Worm (Caenorhabditis elegans) whole organism, L4 larva: Measurements from ENCODE around the gene F13D12.5.
A peak's percentile ranks its signal among the peaks of the same experiment; 100 is the strongest.

Source experiments
- D1046.2 ChIP-seq: fragments of 200-800 bp; sonication (Bioruptor generic); IDR thresholded peaks from 2 replicates; pipeline ENCODE4 v1.3.6; 2022; ENCODE audit warnings: missing genetic modification characterization, missing compliant biosample characterization
- F10B5.3 ChIP-seq: sonication (generic microtip); optimal IDR thresholded peaks from 2 replicates; lab custom pipeline; 2016; ENCODE audit warnings: mild to moderate bottlenecking, missing genetic modification characterization, missing compliant biosample characterization
- F37D6.2 ChIP-seq: sonication (generic microtip); optimal IDR thresholded peaks from 2 replicates; lab custom pipeline; 2016; ENCODE audit warnings: mild to moderate bottlenecking, missing genetic modification characterization, missing compliant biosample characterization
- T20F7.1 ChIP-seq: fragments of 200-800 bp; sonication (Bioruptor generic); optimal IDR thresholded peaks from 2 replicates; lab custom pipeline; 2018; ENCODE audit warnings: mild to moderate bottlenecking, missing genetic modification characterization, missing compliant biosample characterization
- Y105C5A.15 ChIP-seq: fragments of 200-800 bp; sonication (Bioruptor generic); IDR thresholded peaks from 2 replicates; pipeline ENCODE4 v1.3.6; 2022; ENCODE audit warnings: missing genetic modification characterization, missing compliant biosample characterization
- Y75B8A.6 ChIP-seq: fragments of 200-800 bp; sonication (Bioruptor generic); IDR thresholded peaks from 2 replicates; pipeline ENCODE4 v1.3.6; 2022; ENCODE audit warnings: missing genetic modification reagents, missing genetic modification characterization, missing compliant biosample characterization
- ZK337.2 ChIP-seq: fragments of 200-800 bp; sonication (Bioruptor generic); IDR thresholded peaks from 2 replicates; pipeline ENCODE4 v1.3.6; 2022; ENCODE audit warnings: missing genetic modification reagents, missing genetic modification characterization, missing compliant biosample characterization
- aha-1 ChIP-seq: fragments of 150-350 bp; peaks from one replicate; lab custom pipeline; 2014; ENCODE audit warnings: missing biosample characterization, missing genetic modification characterization
- aly-2 ChIP-seq: sonication (generic microtip); optimal IDR thresholded peaks from 2 replicates; lab custom pipeline; 2018; ENCODE audit warnings: missing biosample characterization, missing genetic modification characterization
- ama-1 ChIP-seq: fragments of 150-350 bp; optimal IDR thresholded peaks from 2 replicates; lab custom pipeline; 2014; ENCODE audit warnings: inconsistent platforms, mixed read lengths
- arid-1 ChIP-seq: fragments of 200-800 bp; sonication (Bioruptor generic); conservative IDR thresholded peaks from 2 replicates; pipeline ENCODE4 v1.3.6; 2022; ENCODE audit warnings: missing genetic modification reagents, missing genetic modification characterization, missing compliant biosample characterization
- ceh-20 ChIP-seq: fragments of 200-800 bp; sonication (Bioruptor generic); IDR thresholded peaks from 2 replicates; pipeline ENCODE4 v1.3.6; 2022; ENCODE audit warnings: missing genetic modification reagents, missing genetic modification characterization, missing compliant biosample characterization
- ceh-32 ChIP-seq: sonication (generic microtip); optimal IDR thresholded peaks from 2 replicates; lab custom pipeline; 2016; ENCODE audit warnings: mild to moderate bottlenecking, missing genetic modification characterization, missing compliant biosample characterization; ENCODE audit not compliant: poor library complexity
- ceh-44 ChIP-seq: fragments of 200-800 bp; sonication (Bioruptor generic); IDR thresholded peaks from 2 replicates; pipeline ENCODE4 v1.3.6; 2022; ENCODE audit warnings: missing genetic modification reagents, missing genetic modification characterization, missing compliant biosample characterization
- ctbp-1 ChIP-seq: fragments of 200-800 bp; sonication (Bioruptor generic); IDR thresholded peaks from 2 replicates; pipeline ENCODE4 v1.3.6; 2022; ENCODE audit warnings: missing genetic modification reagents, missing genetic modification characterization, missing compliant biosample characterization
- daf-16 ChIP-seq, 3 experiments: sonication (generic microtip); optimal IDR thresholded peaks; 2 replicates each; lab custom pipeline; 2016 to 2017; ENCODE audit warnings: missing genetic modification characterization in 3 of 3, missing genetic modification reagents in 3 of 3, mild to moderate bottlenecking in 2 of 3, missing compliant biosample characterization in 2 of 3, missing biosample characterization in 1 of 3, moderate library complexity in 1 of 3
- daf-8 ChIP-seq: fragments of 200-800 bp; sonication (Bioruptor generic); IDR thresholded peaks from 2 replicates; pipeline ENCODE4 v1.3.6; 2022; ENCODE audit warnings: missing genetic modification characterization, missing compliant biosample characterization
- dmd-6 ChIP-seq: fragments of 200-800 bp; sonication (Bioruptor generic); IDR thresholded peaks from 2 replicates; pipeline ENCODE4 v1.3.6; 2022; ENCODE audit warnings: missing genetic modification reagents, missing genetic modification characterization, missing compliant biosample characterization
- gei-8 ChIP-seq: fragments of 200-800 bp; sonication (Bioruptor generic); optimal IDR thresholded peaks from 2 replicates; lab custom pipeline; 2018; ENCODE audit warnings: mild to moderate bottlenecking, missing genetic modification characterization, missing compliant biosample characterization
- hif-1 ChIP-seq, 2 experiments: sonication (generic microtip); optimal IDR thresholded peaks; 2 replicates each; lab custom pipeline; 2016 to 2017; ENCODE audit warnings: missing compliant biosample characterization in 2 of 2, missing genetic modification characterization in 2 of 2, missing genetic modification reagents in 2 of 2, missing genotype in 2 of 2, mild to moderate bottlenecking in 1 of 2
- hlh-11 ChIP-seq: fragments of 200-800 bp; sonication (Bioruptor generic); optimal IDR thresholded peaks from 2 replicates; lab custom pipeline; 2018; ENCODE audit warnings: mild to moderate bottlenecking, missing genetic modification characterization, missing compliant biosample characterization
- hlh-30 ChIP-seq: sonication (generic microtip); optimal IDR thresholded peaks from 2 replicates; lab custom pipeline; 2017; ENCODE audit warnings: antibody characterized with exemption, mild to moderate bottlenecking, missing genetic modification characterization, missing compliant biosample characterization; ENCODE audit not compliant: insufficient read depth
- hmg-1.1 ChIP-seq: fragments of 200-800 bp; sonication (Bioruptor generic); IDR thresholded peaks from 2 replicates; pipeline ENCODE4 v1.3.6; 2022; ENCODE audit warnings: missing genetic modification reagents, missing genetic modification characterization, missing compliant biosample characterization
- jun-1 ChIP-seq: fragments of 150-350 bp; optimal IDR thresholded peaks from 2 replicates; lab custom pipeline; 2014; ENCODE audit warnings: missing biosample characterization, missing genetic modification reagents, missing genetic modification characterization
- lim-7 ChIP-seq: fragments of 200-800 bp; sonication (Bioruptor generic); IDR thresholded peaks from 2 replicates; pipeline ENCODE4 v1.3.6; 2022; ENCODE audit warnings: missing genetic modification characterization, missing compliant biosample characterization
- lin-1 ChIP-seq: fragments of 200-800 bp; sonication (Bioruptor generic); IDR thresholded peaks from 2 replicates; pipeline ENCODE4 v1.3.6; 2022; ENCODE audit warnings: missing genetic modification reagents, missing genetic modification characterization, missing compliant biosample characterization
- lin-13 ChIP-seq: fragments of 150-350 bp; optimal IDR thresholded peaks from 2 replicates; lab custom pipeline; 2014; ENCODE audit warnings: missing biosample characterization, missing genetic modification reagents, missing genetic modification characterization
- lin-29 ChIP-seq: fragments of 200-800 bp; sonication (Bioruptor generic); IDR thresholded peaks from 2 replicates; pipeline ENCODE4 v1.3.6; 2022; ENCODE audit warnings: missing genetic modification reagents, missing genetic modification characterization, missing compliant biosample characterization
- lir-3 ChIP-seq: sonication (generic microtip); optimal IDR thresholded peaks from 2 replicates; lab custom pipeline; 2016; ENCODE audit warnings: mild to moderate bottlenecking, missing genetic modification characterization, missing compliant biosample characterization
- lsy-2 ChIP-seq, 2 experiments: fragments of 150-350 bp in 1 of 2; sonication (generic microtip) in 1 of 2; optimal IDR thresholded peaks; 2 replicates each; lab custom pipeline; 2014 to 2017; ENCODE audit warnings: missing biosample characterization in 2 of 2, missing genetic modification characterization in 2 of 2
- madf-5 ChIP-seq, 2 experiments: fragments of 200-800 bp; sonication (Bioruptor generic); IDR thresholded peaks; 2 replicates each; pipeline ENCODE4 v1.3.6; 2022; ENCODE audit warnings: missing compliant biosample characterization in 2 of 2, missing genetic modification characterization in 2 of 2
- madf-9 ChIP-seq: fragments of 200-800 bp; sonication (Bioruptor generic); conservative IDR thresholded peaks from 2 replicates; pipeline ENCODE4 v1.3.6; 2022; ENCODE audit warnings: missing genetic modification reagents, missing genetic modification characterization, missing compliant biosample characterization
- mdl-1 ChIP-seq, 2 experiments: fragments of 150-350 bp in 1 of 2; sonication (generic microtip) in 1 of 2; optimal IDR thresholded peaks; 2 replicates each; lab custom pipeline; 2014 to 2017; ENCODE audit warnings: missing biosample characterization in 2 of 2, missing genetic modification characterization in 2 of 2
- mdt-29 ChIP-seq: fragments of 200-800 bp; sonication (Bioruptor generic); IDR thresholded peaks from 2 replicates; pipeline ENCODE4 v1.3.6; 2022; ENCODE audit warnings: missing genetic modification reagents, missing genetic modification characterization, missing compliant biosample characterization
- mep-1 ChIP-seq: fragments of 150-350 bp; sonication (generic microtip); optimal IDR thresholded peaks from 3 replicates; lab custom pipeline; 2014; ENCODE audit warnings: missing biosample characterization, missing genetic modification characterization
- mes-2 ChIP-seq: sonication (generic microtip); optimal IDR thresholded peaks from 2 replicates; lab custom pipeline; 2016; ENCODE audit warnings: missing genotype, mild to moderate bottlenecking, missing genetic modification characterization, missing compliant biosample characterization; ENCODE audit not compliant: poor library complexity, severe bottlenecking
- nhr-102 ChIP-seq: sonication (generic microtip); optimal IDR thresholded peaks from 2 replicates; lab custom pipeline; 2016; ENCODE audit warnings: mild to moderate bottlenecking, missing genetic modification characterization, moderate library complexity, missing compliant biosample characterization
- nhr-111 ChIP-seq: fragments of 200-800 bp; sonication (Bioruptor generic); optimal IDR thresholded peaks from 2 replicates; lab custom pipeline; 2018; ENCODE audit warnings: mild to moderate bottlenecking, missing genetic modification characterization, missing compliant biosample characterization
- nhr-28 ChIP-seq: fragments of 150-350 bp; optimal IDR thresholded peaks from 2 replicates; lab custom pipeline; 2014; ENCODE audit warnings: missing biosample characterization, missing genetic modification characterization
- nhr-42 ChIP-seq: fragments of 200-800 bp; sonication (Bioruptor generic); IDR thresholded peaks from 2 replicates; pipeline ENCODE4 v1.3.6; 2022; ENCODE audit warnings: missing genetic modification characterization, missing compliant biosample characterization
- nhr-77 ChIP-seq: fragments of 150-350 bp; optimal IDR thresholded peaks from 2 replicates; lab custom pipeline; 2014; ENCODE audit warnings: missing biosample characterization, missing genetic modification characterization
- saeg-2 ChIP-seq: fragments of 200-800 bp; sonication (Bioruptor generic); IDR thresholded peaks from 2 replicates; pipeline ENCODE4 v1.3.6; 2022; ENCODE audit warnings: missing genetic modification reagents, missing genetic modification characterization, missing compliant biosample characterization
- sdz-12 ChIP-seq: fragments of 200-800 bp; sonication (Bioruptor generic); optimal IDR thresholded peaks from 2 replicates; lab custom pipeline; 2018; ENCODE audit warnings: mild to moderate bottlenecking, missing genetic modification characterization, missing compliant biosample characterization
- spr-3 ChIP-seq: fragments of 200-800 bp; sonication (Bioruptor generic); optimal IDR thresholded peaks from 2 replicates; lab custom pipeline; 2018; ENCODE audit warnings: mild to moderate bottlenecking, missing genetic modification characterization, missing compliant biosample characterization
- tra-1 ChIP-seq: fragments of 200-800 bp; sonication (Bioruptor generic); IDR thresholded peaks from 2 replicates; pipeline ENCODE4 v1.3.6; 2022; ENCODE audit warnings: missing genetic modification reagents, missing genetic modification characterization, missing compliant biosample characterization
- vab-7 ChIP-seq: fragments of 200-800 bp; sonication (Bioruptor generic); IDR thresholded peaks from 2 replicates; pipeline ENCODE4 v1.3.6; 2022; ENCODE audit warnings: missing genetic modification reagents, missing genetic modification characterization, missing compliant biosample characterization
- zip-2 ChIP-seq: fragments of 150-350 bp; optimal IDR thresholded peaks from 2 replicates; lab custom pipeline; 2014; ENCODE audit warnings: missing biosample characterization, missing genetic modification characterization
- ztf-7 ChIP-seq: fragments of 150-350 bp; optimal IDR thresholded peaks from 2 replicates; lab custom pipeline; 2014; ENCODE audit warnings: missing biosample characterization, missing genetic modification characterization

F13D12.5 gene

DNA sequence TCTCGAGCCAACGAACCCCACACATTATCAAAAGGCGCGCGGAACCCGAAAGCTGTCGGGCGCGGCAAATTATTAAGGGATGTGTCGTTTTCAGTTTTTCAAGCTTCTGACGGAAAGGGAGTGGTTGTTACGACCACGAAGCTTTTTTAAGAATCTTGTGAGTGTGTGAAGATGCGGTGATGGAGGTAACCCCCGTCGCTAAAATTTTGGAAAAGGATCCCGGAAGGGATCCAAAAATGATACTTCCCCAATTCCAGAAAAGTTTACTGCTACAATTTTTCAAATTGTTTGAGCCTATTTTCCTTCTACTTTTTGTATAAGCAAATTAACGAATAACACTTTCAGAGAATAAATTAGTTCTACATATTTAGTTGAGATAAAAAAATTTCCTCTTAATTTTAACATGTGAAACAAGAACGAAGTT, 30.1 kb downstream of the F13D12.5 start (continued):
- TF ChIP-seq lin-13 (GFP tag; lab: Kevin White, UChicago) (peak; percentile 80), madf-9 (0 out of 2 replicates have a peak, but pooled peaks have one; percentile 2), mep-1 (tag; lab: Kevin White, UChicago) (peak; percentile 93), lir-3 (tag; lab: Kevin White, UChicago) (no peak), mdl-1 (tag; optimal IDR thresholded peaks at IDR 0.05; lab: Kevin White, UChicago) (no peak), hlh-11 (tag; lab: Kevin White, UChicago) (peak; percentile 55), F37D6.2 (tag; lab: Kevin White, UChicago) (no peak), spr-3 (GFP tag; lab: Kevin White, UChicago) (peak; percentile 20), zip-2 (peak; percentile 37), lin-1 (GFP tag; lab: Robert Waterston, UW) (peak; percentile 88), ama-1 (lab: Kevin White, UChicago) (peak; percentile 90), ztf-7 (tag; lab: Kevin White, UChicago) (peak; percentile 66), jun-1 (tag; lab: Kevin White, UChicago) (no peak), aha-1 (tag; lab: Kevin White, UChicago) (peak; percentile 99), D1046.2 (GFP tag; lab: Robert Waterston, UW) (0 out of 2 replicates have a peak, but pooled peaks have one; percentile 40), tra-1 (GFP tag; lab: Robert Waterston, UW) (0 out of 2 replicates have a peak, but pooled peaks have one; percentile 43), nhr-77 (tag; lab: Kevin White, UChicago) (no peak), aly-2 (peak; percentile 39), hmg-1.1 (GFP tag; lab: Robert Waterston, UW) (peak; percentile 79), T20F7.1 (peak; percentile 57), ctbp-1 (GFP tag; lab: Robert Waterston, UW) (peak; percentile 92), lin-29 (GFP tag; lab: Robert Waterston, UW) (no peak; the same call in 1 of the 2 replicates), ZK337.2 (GFP tag; lab: Robert Waterston, UW) (no peak), dmd-6 (GFP tag; lab: Robert Waterston, UW) (peak; percentile 69), ceh-20 (GFP tag; lab: Robert Waterston, UW) (0 out of 2 replicates have a peak, but pooled peaks have one; percentile 46), ceh-44 (peak; percentile 65)

DNA sequence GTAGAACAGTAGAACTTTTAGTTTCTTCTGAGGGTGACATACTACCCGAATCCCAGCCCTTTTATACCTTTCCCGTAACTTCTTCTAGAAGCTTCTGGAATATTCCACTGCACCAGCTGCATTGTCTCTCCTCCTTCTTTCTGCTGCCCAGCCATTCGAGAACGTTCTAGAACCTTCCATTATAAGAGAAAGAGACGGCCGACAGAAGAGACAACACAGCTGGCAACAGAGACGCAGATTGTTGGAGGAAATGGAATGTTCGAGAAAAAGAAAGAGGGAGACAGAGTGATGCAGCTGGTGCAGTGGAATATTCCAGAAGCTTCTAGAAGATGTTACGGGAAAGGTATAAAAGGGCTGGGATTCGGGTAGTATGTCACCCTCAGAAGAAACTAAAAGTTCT, 32.7 kb downstream of the F13D12.5 start, which contains the start of the genes F44E5.4 and F44E5.5:
TSS of gene F44E5.4 (minus strand) at position 35 of the 400 bp plus-strand sequence.
TSS of gene F44E5.5 (plus strand) at position 386 of the 400 bp plus-strand sequence.
- TF ChIP-seq nhr-77 (tag; lab: Kevin White, UChicago), result peak; percentile 40
- peak; percentile 97 for TF ChIP-seq sdz-12 (GFP tag; lab: Kevin White, UChicago)
- TF ChIP-seq lsy-2 (tag; optimal IDR thresholded peaks at IDR 0.05; lab: Kevin White, UChicago), result peak; percentile 80 to 82
- TF ChIP-seq daf-16 (GFP tag; optimal IDR thresholded peaks at IDR 0.05; lab: Kevin White, UChicago), result peak; percentile 39 to 97
- peak; percentile 58 for TF ChIP-seq daf-16 (tag; optimal IDR thresholded peaks at IDR 0.05; lab: Kevin White, UChicago)
- peak; percentile 100 for TF ChIP-seq lin-29 (GFP tag; lab: Robert Waterston, UW)
- TF ChIP-seq gei-8 (GFP tag; lab: Kevin White, UChicago), result peak; percentile 96
- peak; percentile 100 for TF ChIP-seq ceh-20 (GFP tag; lab: Robert Waterston, UW)
- peak; percentile 100 for TF ChIP-seq daf-8
- TF ChIP-seq hif-1 (tag; optimal IDR thresholded peaks at IDR 0.05; lab: Kevin White, UChicago), result peak; percentile 83 to 91
- peak; percentile 89 for TF ChIP-seq F10B5.3 (tag; lab: Kevin White, UChicago)
- peak; percentile 90 for TF ChIP-seq lim-7 (GFP tag; lab: Robert Waterston, UW)
- TF ChIP-seq T20F7.1, result peak; percentile 81
- TF ChIP-seq nhr-42 (GFP tag; lab: Robert Waterston, UW), result peak; percentile 97
- peak; percentile 95 for TF ChIP-seq spr-3 (GFP tag; lab: Kevin White, UChicago)
- TF ChIP-seq hlh-30, result peak; percentile 78
- peak; percentile 98 for TF ChIP-seq vab-7 (GFP tag; lab: Robert Waterston, UW)
- peak; percentile 99 for TF ChIP-seq dmd-6 (GFP tag; lab: Robert Waterston, UW)
- TF ChIP-seq nhr-28 (tag; lab: Kevin White, UChicago), result peak; percentile 65
- peak; percentile 99 for TF ChIP-seq madf-5 (GFP tag; IDR thresholded peaks at IDR 0.05; lab: Robert Waterston, UW)
- TF ChIP-seq ceh-32 (tag; lab: Kevin White, UChicago), result peak; percentile 42
- TF ChIP-seq arid-1 (GFP tag; lab: Robert Waterston, UW), result peak; percentile 98
- TF ChIP-seq nhr-111 (GFP tag; lab: Kevin White, UChicago), result peak; percentile 97
- TF ChIP-seq mes-2 (tag; lab: Kevin White, UChicago), result peak; percentile 75
- TF ChIP-seq Y75B8A.6 (GFP tag; lab: Robert Waterston, UW), result peak; percentile 100
- TF ChIP-seq nhr-102 (tag; lab: Kevin White, UChicago), result peak; percentile 93
- peak; percentile 100 for TF ChIP-seq Y105C5A.15 (GFP tag; lab: Robert Waterston, UW)
- TF ChIP-seq mdt-29 (GFP tag; lab: Robert Waterston, UW), result peak; percentile 100
- peak; percentile 100 for TF ChIP-seq saeg-2 (GFP tag; lab: Robert Waterston, UW)
- TF ChIP-seq ceh-44, result peak; percentile 95
